Worm (Caenorhabditis elegans): Measurements from ENCODE around the gene F40G9.8.

- no peak for TF ChIP-seq ama-1 (optimal IDR thresholded peaks at IDR 0.05)
- no peak for TF ChIP-seq eor-1 (tag; optimal IDR thresholded peaks at IDR 0.05)
- TF ChIP-seq sea-2 (GFP tag; optimal IDR thresholded peaks at IDR 0.05): no peak
These were observed 11.1 kb upstream of the F40G9.8 start, which contains the start of gene clec-148 for ce11 chrIII:175733-176132.

Data from whole organism, L3 larva.